Fruit fly (Drosophila melanogaster) S2 (cell line): ENCODE measurements around the gene Spn28Dc.

Source experiments
- CG8478 ChIP-seq: fragments of >200 bp; optimal IDR thresholded peaks from 2 replicates; lab custom pipeline; 2018
- CTCF ChIP-seq, 2 experiments: fragments of >200 bp; optimal IDR thresholded peaks; 2 replicates each; lab custom pipeline; 2018

- TF ChIP-seq CG8478 (lab: Kevin White, UChicago) (no peak), CTCF (optimal IDR thresholded peaks at IDR 0.05; lab: Kevin White, UChicago) (no peak)
Measured at dm6 chr2L:7984889-7985514, 22.0 kb downstream of the Spn28Dc start.
